Worm (Caenorhabditis elegans) whole organism, early embryonic: ENCODE results near the gene F13A2.2.

Source experiments
- B0310.2 ChIP-seq: sonication (generic microtip); optimal IDR thresholded peaks from 2 replicates; lab custom pipeline; 2016; ENCODE audit warnings: mild to moderate bottlenecking, missing genetic modification characterization, missing compliant biosample characterization
- F13C5.2 ChIP-seq: sonication (generic microtip); optimal IDR thresholded peaks from 2 replicates; lab custom pipeline; 2017; ENCODE audit warnings: mild to moderate bottlenecking, missing genetic modification characterization, inconsistent platforms, missing compliant biosample characterization
- aly-1 ChIP-seq: sonication (generic microtip); optimal IDR thresholded peaks from 2 replicates; lab custom pipeline; 2016; ENCODE audit warnings: missing genetic modification characterization, missing compliant biosample characterization
- ama-1 ChIP-seq: fragments of 150-350 bp; optimal IDR thresholded peaks from 2 replicates; lab custom pipeline; 2014
- ceh-13 ChIP-seq: fragments of 200-800 bp; sonication (Bioruptor generic); optimal IDR thresholded peaks from 2 replicates; lab custom pipeline; 2018; ENCODE audit warnings: mild to moderate bottlenecking, missing genetic modification characterization, missing compliant biosample characterization
- ceh-36 ChIP-seq: sonication (generic microtip); optimal IDR thresholded peaks from 2 replicates; lab custom pipeline; 2016; ENCODE audit warnings: missing genetic modification characterization, inconsistent platforms, missing compliant biosample characterization
- ets-7 ChIP-seq: sonication (generic microtip); optimal IDR thresholded peaks from 2 replicates; lab custom pipeline; 2016; ENCODE audit warnings: missing genotype, missing genetic modification characterization, missing compliant biosample characterization
- flt-1 ChIP-seq: fragments of 200-800 bp; sonication (Bioruptor generic); IDR thresholded peaks from 2 replicates; pipeline ENCODE4 v1.3.6; 2022; ENCODE audit warnings: missing genetic modification characterization, missing compliant biosample characterization
- hmbx-1 ChIP-seq: sonication (generic microtip); optimal IDR thresholded peaks from 2 replicates; lab custom pipeline; 2016; ENCODE audit warnings: mild to moderate bottlenecking, missing genetic modification characterization, missing compliant biosample characterization
- hmg-4 ChIP-seq: fragments of 200-800 bp; sonication (Bioruptor generic); optimal IDR thresholded peaks from 2 replicates; lab custom pipeline; 2018; ENCODE audit warnings: mild to moderate bottlenecking, missing genetic modification characterization, missing compliant biosample characterization
- hnd-1 ChIP-seq: sonication (generic microtip); optimal IDR thresholded peaks from 2 replicates; lab custom pipeline; 2016; ENCODE audit warnings: missing genetic modification characterization, missing compliant biosample characterization
- pes-1 ChIP-seq: fragments of 200-800 bp; sonication (Bioruptor generic); IDR thresholded peaks from 2 replicates; pipeline ENCODE4 v1.3.6; 2022; ENCODE audit warnings: missing genetic modification reagents, missing genetic modification characterization, missing compliant biosample characterization
- scrt-1 ChIP-seq: fragments of 200-800 bp; sonication (Bioruptor generic); IDR thresholded peaks from 2 replicates; pipeline ENCODE4 v1.3.6; 2022; ENCODE audit warnings: missing genetic modification characterization, missing compliant biosample characterization
- sea-1 ChIP-seq: fragments of 200-800 bp; sonication (Bioruptor generic); conservative IDR thresholded peaks from 2 replicates; pipeline ENCODE4 v1.3.6; 2022; ENCODE audit warnings: missing genetic modification characterization, missing compliant biosample characterization
- tbx-11 ChIP-seq: fragments of 200-800 bp; sonication (Bioruptor generic); IDR thresholded peaks from 2 replicates; pipeline ENCODE4 v1.3.6; 2022; ENCODE audit warnings: missing genetic modification characterization, missing compliant biosample characterization
- tbx-37 ChIP-seq: fragments of 200-800 bp; sonication (Bioruptor generic); conservative IDR thresholded peaks from 2 replicates; pipeline ENCODE4 v1.3.6; 2022; ENCODE audit warnings: missing genetic modification reagents, missing genetic modification characterization, missing compliant biosample characterization
- tra-4 ChIP-seq: sonication (generic microtip); optimal IDR thresholded peaks from 2 replicates; lab custom pipeline; 2017; ENCODE audit warnings: missing genetic modification characterization, missing compliant biosample characterization

Gene F13A2.2

DNA sequence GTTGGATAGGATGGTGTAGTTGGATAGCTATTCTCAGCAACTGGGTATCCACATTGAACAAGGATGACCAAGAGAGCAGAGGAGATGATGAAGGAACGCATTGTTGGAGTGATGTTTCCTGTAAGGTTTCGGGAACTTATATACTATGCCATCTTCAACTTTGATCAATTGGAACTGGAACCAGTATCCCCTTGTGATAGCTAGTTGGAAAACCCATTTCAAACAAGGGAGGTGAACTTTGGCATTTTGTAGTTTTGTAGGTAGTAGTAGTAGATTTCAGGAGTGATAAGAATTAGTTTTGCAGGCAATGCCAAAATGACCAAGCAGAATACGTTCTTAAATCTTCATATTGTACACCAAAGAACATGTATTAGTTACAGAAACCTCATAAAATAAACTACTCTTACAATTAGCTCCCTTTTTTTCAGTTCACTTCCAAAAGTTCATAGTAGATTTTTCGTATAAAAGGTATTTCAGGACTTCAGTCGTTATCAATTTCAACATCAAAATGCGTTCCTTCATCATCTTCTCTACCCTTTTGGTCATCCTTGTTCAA, 35.5 kb upstream of the F13A2.2 start, which contains the start of the genes Y47D7A.7 and Y47D7A.2:
TSS of gene Y47D7A.7 (minus strand) at position 101 of the 556 bp plus-strand sequence.
TSS of gene Y47D7A.2 (plus strand) at position 506 of the 556 bp plus-strand sequence.
- TF ChIP-seq sea-1 (no peak), F13C5.2 (tag; lab: Kevin White, UChicago) (no peak), aly-1 (tag; lab: Kevin White, UChicago) (no peak), pes-1 (GFP tag; lab: Robert Waterston, UW) (no peak), hmbx-1 (tag; lab: Kevin White, UChicago) (no peak)

DNA sequence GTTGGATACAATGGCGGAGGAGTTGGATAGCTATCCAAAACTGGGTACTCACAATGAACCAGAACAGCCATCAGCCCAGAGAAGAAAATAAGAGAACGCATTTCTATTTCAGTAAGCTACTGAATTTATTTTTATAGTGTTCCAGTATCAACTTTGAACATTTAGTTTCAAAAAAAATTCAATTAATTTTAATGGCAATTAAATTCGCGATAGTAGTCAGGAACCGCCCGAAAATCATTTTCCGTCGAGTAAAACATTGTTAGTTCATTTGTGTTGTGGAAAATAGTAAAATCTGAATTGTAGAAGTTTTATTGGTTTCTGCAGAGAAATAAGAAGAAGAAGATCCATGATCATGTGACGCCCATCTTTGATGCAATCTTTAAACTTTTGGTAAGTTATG, 33.7 kb upstream of the F13A2.2 start, which contains the start of gene Y47D7A.6:
TSS of gene Y47D7A.6 (minus strand) at position 101 of the 400 bp plus-strand sequence.
- TF ChIP-seq B0310.2 (tag; lab: Kevin White, UChicago) (no peak), tbx-37 (no peak), ama-1 (lab: Kevin White, UChicago) (no peak), hmbx-1 (tag; lab: Kevin White, UChicago) (no peak), hmg-4 (GFP tag; lab: Kevin White, UChicago) (no peak), hnd-1 (tag; lab: Kevin White, UChicago) (no peak), tbx-11 (GFP tag; lab: Robert Waterston, UW) (no peak), ceh-13 (GFP tag; lab: Kevin White, UChicago) (no peak), scrt-1 (GFP tag; lab: Robert Waterston, UW) (no peak)

DNA sequence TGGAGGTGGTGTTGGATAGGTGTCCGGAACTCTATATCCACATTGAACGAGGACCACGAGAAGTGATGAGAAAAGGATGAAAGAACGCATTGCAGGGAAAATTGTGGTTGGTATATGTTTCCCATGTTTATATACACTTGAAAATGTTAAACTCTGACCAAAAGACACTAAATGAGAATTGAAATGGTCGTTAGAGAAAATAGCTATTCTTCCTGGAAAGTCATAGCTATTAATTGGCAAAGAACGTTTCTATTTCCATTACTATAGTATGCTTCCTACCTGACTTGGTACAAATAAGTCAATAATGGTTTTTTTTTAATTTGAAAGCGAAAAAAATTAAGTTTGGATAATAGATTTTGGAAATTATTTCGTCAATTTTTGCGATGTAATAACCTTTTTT, 32.3 kb upstream of the F13A2.2 start, which contains the start of gene Y47D7A.18:
TSS of gene Y47D7A.18 (minus strand) at position 101 of the 400 bp plus-strand sequence.
- TF ChIP-seq B0310.2 (tag; lab: Kevin White, UChicago) (no peak), aly-1 (tag; lab: Kevin White, UChicago) (no peak), ceh-36 (tag; lab: Kevin White, UChicago) (no peak), hmg-4 (GFP tag; lab: Kevin White, UChicago) (no peak)

DNA sequence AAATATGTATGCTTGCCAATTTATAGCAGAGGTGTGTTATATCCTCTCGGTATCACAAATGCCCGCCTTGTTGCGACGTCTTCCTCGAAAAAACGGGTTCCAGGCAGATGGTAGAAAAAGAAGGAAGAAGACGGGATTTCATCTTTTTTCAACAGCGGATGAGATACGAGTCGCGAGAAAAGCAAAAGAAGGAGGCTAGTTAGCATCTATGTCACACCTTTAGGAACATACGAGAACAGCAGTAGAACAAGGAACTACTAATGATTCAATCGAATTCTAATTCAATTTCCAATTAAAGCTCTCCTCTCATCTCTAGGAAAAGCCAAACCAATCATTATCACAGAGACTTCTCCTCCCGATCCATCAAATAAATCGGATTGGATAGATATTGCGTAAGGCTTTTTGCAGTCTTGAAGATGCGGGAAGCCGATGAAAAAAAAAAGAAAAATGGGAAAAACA, 30.3 kb upstream of the F13A2.2 start, which contains the start of gene grl-5:
TSS of gene grl-5 (minus strand) at position 51 of the 459 bp plus-strand sequence.
- TF ChIP-seq ceh-36 (tag; lab: Kevin White, UChicago) (no peak), aly-1 (tag; lab: Kevin White, UChicago) (no peak), hnd-1 (tag; lab: Kevin White, UChicago) (no peak), hmg-4 (GFP tag; lab: Kevin White, UChicago) (no peak), sea-1 (no peak), B0310.2 (tag; lab: Kevin White, UChicago) (no peak), hmbx-1 (tag; lab: Kevin White, UChicago) (no peak), ama-1 (lab: Kevin White, UChicago) (no peak), tbx-11 (GFP tag; lab: Robert Waterston, UW) (no peak), pes-1 (GFP tag; lab: Robert Waterston, UW) (no peak), scrt-1 (GFP tag; lab: Robert Waterston, UW) (no peak), flt-1 (GFP tag; lab: Robert Waterston, UW) (no peak), ceh-13 (GFP tag; lab: Kevin White, UChicago) (no peak)

DNA sequence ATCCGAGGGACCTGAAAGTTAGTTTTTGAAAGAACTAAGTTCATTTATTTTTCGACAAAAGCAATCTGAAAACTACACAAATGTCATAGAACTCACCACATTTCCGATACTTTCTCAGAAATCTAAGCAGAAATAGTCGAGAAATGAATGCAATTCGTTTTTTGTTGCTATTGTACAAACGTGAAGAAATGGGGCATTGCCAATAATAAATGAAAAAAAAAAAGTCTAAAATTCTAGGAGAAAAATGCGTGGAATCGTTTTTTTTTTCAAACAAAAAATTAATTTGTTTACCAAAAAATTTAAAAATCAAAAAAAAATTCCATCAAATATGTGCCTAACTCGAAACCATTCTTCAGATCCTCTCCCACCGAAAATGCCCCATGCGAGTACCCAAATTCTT, 27.3 kb upstream of the F13A2.2 start, which contains the start of gene Y47D7A.17:
TSS of gene Y47D7A.17 (minus strand) at position 101 of the 400 bp plus-strand sequence.
- TF ChIP-seq flt-1 (GFP tag; lab: Robert Waterston, UW) (no peak), tra-4 (tag; lab: Kevin White, UChicago) (no peak), tbx-37 (no peak), hmg-4 (GFP tag; lab: Kevin White, UChicago) (no peak), pes-1 (GFP tag; lab: Robert Waterston, UW) (no peak), aly-1 (tag; lab: Kevin White, UChicago) (no peak), ceh-36 (tag; lab: Kevin White, UChicago) (no peak), B0310.2 (tag; lab: Kevin White, UChicago) (no peak), scrt-1 (GFP tag; lab: Robert Waterston, UW) (no peak), tbx-11 (GFP tag; lab: Robert Waterston, UW) (no peak), hnd-1 (tag; lab: Kevin White, UChicago) (no peak), hmbx-1 (tag; lab: Kevin White, UChicago) (no peak), sea-1 (no peak), ama-1 (lab: Kevin White, UChicago) (no peak), ets-7 (tag; lab: Kevin White, UChicago) (no peak), F13C5.2 (tag; lab: Kevin White, UChicago) (no peak), ceh-13 (GFP tag; lab: Kevin White, UChicago) (no peak)

DNA sequence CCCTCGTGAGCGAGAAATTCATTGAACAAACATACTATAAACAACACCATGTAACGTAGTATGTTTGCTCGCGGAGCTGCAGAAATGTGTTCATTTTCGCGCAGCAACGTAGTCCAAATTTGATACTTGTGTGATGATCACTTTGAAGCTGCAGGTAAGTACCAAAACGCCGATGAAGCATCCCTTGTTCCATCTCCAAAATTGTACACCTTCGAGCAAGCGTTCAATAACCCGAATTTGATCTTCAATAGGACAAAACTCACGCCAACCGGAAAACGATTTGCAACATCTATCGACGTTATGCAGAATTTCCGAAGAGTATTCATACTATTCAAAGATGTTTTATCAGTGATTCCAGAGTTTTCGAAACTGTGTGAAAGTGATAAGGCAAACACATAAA, 26.3 kb upstream of the F13A2.2 start, which contains the start of gene Y47D7A.3:
TSS of gene Y47D7A.3 (plus strand) at position 301 of the 400 bp plus-strand sequence.
- TF ChIP-seq sea-1 (no peak), ama-1 (lab: Kevin White, UChicago) (no peak), aly-1 (tag; lab: Kevin White, UChicago) (no peak), tra-4 (tag; lab: Kevin White, UChicago) (no peak), tbx-11 (GFP tag; lab: Robert Waterston, UW) (no peak), ets-7 (tag; lab: Kevin White, UChicago) (no peak), scrt-1 (GFP tag; lab: Robert Waterston, UW) (no peak), ceh-36 (tag; lab: Kevin White, UChicago) (no peak), ceh-13 (GFP tag; lab: Kevin White, UChicago) (no peak), flt-1 (GFP tag; lab: Robert Waterston, UW) (no peak), hnd-1 (tag; lab: Kevin White, UChicago) (no peak), B0310.2 (tag; lab: Kevin White, UChicago) (no peak), F13C5.2 (tag; lab: Kevin White, UChicago) (no peak)

DNA sequence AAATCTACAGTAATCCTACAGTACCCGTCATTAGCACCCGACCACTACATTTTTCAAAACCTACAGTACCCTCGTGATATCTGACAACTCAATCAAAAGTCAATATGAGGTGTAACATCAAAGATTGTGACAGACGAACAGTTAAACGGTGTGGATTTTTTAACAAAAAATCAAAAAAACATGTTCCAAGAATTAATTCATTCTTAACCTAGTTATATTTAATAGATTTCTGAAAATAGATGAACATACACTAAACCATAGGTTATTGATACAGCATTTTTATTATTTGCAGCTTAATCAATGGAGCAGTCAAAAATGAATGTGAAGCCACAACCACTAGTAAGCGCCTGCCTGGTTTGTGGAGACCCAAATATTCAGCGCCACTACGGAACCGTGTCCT, 23.1 kb upstream of the F13A2.2 start, which contains the start of gene nhr-118:
TSS of gene nhr-118 (plus strand) at position 301 of the 400 bp plus-strand sequence.
- TF ChIP-seq sea-1 (no peak), B0310.2 (tag; lab: Kevin White, UChicago) (no peak)
